Worm (Caenorhabditis elegans) whole organism, young adult: ENCODE results near the gene age-1.

Experiments used
- B0261.1 ChIP-seq: sonication (generic microtip); optimal IDR thresholded peaks from 2 replicates; lab custom pipeline; 2016; ENCODE audit warnings: mild to moderate bottlenecking, missing genetic modification characterization, moderate library complexity, missing compliant biosample characterization
- C06A6.2 ChIP-seq: fragments of 200-800 bp; sonication (Bioruptor generic); conservative IDR thresholded peaks from 2 replicates; pipeline ENCODE4 v1.3.6; 2022; ENCODE audit warnings: missing genetic modification characterization, missing compliant biosample characterization
- C17E4.6 ChIP-seq: fragments of 200-800 bp; sonication (Bioruptor generic); IDR thresholded peaks from 2 replicates; pipeline ENCODE4 v1.3.6; 2022; ENCODE audit warnings: missing genetic modification reagents, missing genetic modification characterization, missing compliant biosample characterization
- F22D6.2 ChIP-seq: sonication (generic microtip); optimal IDR thresholded peaks from 2 replicates; lab custom pipeline; 2016; ENCODE audit warnings: mild to moderate bottlenecking, missing genetic modification characterization, missing compliant biosample characterization
- F23B12.7 ChIP-seq: sonication (generic microtip); optimal IDR thresholded peaks from 2 replicates; lab custom pipeline; 2017; ENCODE audit warnings: missing genetic modification characterization, mild to moderate bottlenecking, missing compliant biosample characterization, antibody characterized with exemption, moderate library complexity; ENCODE audit not compliant: insufficient read depth
- F39B2.1 ChIP-seq: fragments of 200-800 bp; sonication (Bioruptor generic); IDR thresholded peaks from 2 replicates; pipeline ENCODE4 v1.3.6; 2022; ENCODE audit warnings: missing genetic modification reagents, missing genetic modification characterization, missing compliant biosample characterization
- F55B11.4 ChIP-seq: sonication (generic microtip); optimal IDR thresholded peaks from 2 replicates; lab custom pipeline; 2016; ENCODE audit warnings: missing compliant biosample characterization, missing genetic modification characterization, borderline replicate concordance; ENCODE audit not compliant: insufficient read depth
- Y53F4B.3 ChIP-seq: fragments of 200-800 bp; sonication (Bioruptor generic); IDR thresholded peaks from 2 replicates; pipeline ENCODE4 v1.3.6; 2022; ENCODE audit warnings: missing genetic modification reagents, missing genetic modification characterization, missing compliant biosample characterization
- Y67H2A.10 ChIP-seq: fragments of 200-800 bp; sonication (Bioruptor generic); conservative IDR thresholded peaks from 2 replicates; pipeline ENCODE4 v1.3.6; 2022; ENCODE audit warnings: missing genetic modification reagents, missing genetic modification characterization, missing compliant biosample characterization
- Y79H2A.3 ChIP-seq: fragments of 200-800 bp; sonication (Bioruptor generic); conservative IDR thresholded peaks from 2 replicates; pipeline ENCODE4 v1.3.6; 2022; ENCODE audit warnings: missing genetic modification reagents, missing genetic modification characterization, missing compliant biosample characterization
- Y95B8A.8 ChIP-seq: fragments of 200-800 bp; sonication (Bioruptor generic); IDR thresholded peaks from 2 replicates; pipeline ENCODE4 v1.3.6; 2022; ENCODE audit warnings: missing genetic modification reagents, missing genetic modification characterization, missing compliant biosample characterization
- attf-3 ChIP-seq: fragments of 200-800 bp; sonication (Bioruptor generic); conservative IDR thresholded peaks from 2 replicates; pipeline ENCODE4 v1.3.6; 2022; ENCODE audit warnings: missing genetic modification reagents, missing genetic modification characterization, missing compliant biosample characterization
- attf-5 ChIP-seq: fragments of 200-800 bp; sonication (Bioruptor generic); optimal IDR thresholded peaks from 2 replicates; lab custom pipeline; 2018; ENCODE audit warnings: mild to moderate bottlenecking, missing genetic modification characterization, missing compliant biosample characterization
- attf-6 ChIP-seq: fragments of 200-800 bp; sonication (Bioruptor generic); IDR thresholded peaks from 2 replicates; pipeline ENCODE4 v1.3.6; 2022; ENCODE audit warnings: missing genetic modification reagents, missing genetic modification characterization, missing compliant biosample characterization
- bed-1 ChIP-seq: fragments of 200-800 bp; sonication (Bioruptor generic); IDR thresholded peaks from 2 replicates; pipeline ENCODE4 v1.3.6; 2022; ENCODE audit warnings: missing genetic modification reagents, missing genetic modification characterization, missing compliant biosample characterization
- ccch-3 ChIP-seq: fragments of 200-800 bp; sonication (Bioruptor generic); optimal IDR thresholded peaks from 2 replicates; lab custom pipeline; 2018; ENCODE audit warnings: mild to moderate bottlenecking, missing genetic modification characterization, missing compliant biosample characterization
- ceh-100 ChIP-seq: fragments of 200-800 bp; sonication (Bioruptor generic); IDR thresholded peaks from 2 replicates; pipeline ENCODE4 v1.3.6; 2022; ENCODE audit warnings: missing genetic modification reagents, missing genetic modification characterization, missing compliant biosample characterization
- egl-18 ChIP-seq: fragments of 200-800 bp; sonication (Bioruptor generic); IDR thresholded peaks from 2 replicates; pipeline ENCODE4 v1.3.6; 2022; ENCODE audit warnings: missing genetic modification reagents, missing genetic modification characterization, missing compliant biosample characterization
- ekl-4 ChIP-seq: fragments of 200-800 bp; sonication (Bioruptor generic); IDR thresholded peaks from 2 replicates; pipeline ENCODE4 v1.3.6; 2022; ENCODE audit warnings: missing genetic modification reagents, missing genetic modification characterization, missing compliant biosample characterization
- fkh-3 ChIP-seq: sonication (generic microtip); optimal IDR thresholded peaks from 2 replicates; lab custom pipeline; 2016; ENCODE audit warnings: mild to moderate bottlenecking, missing genetic modification characterization, missing compliant biosample characterization
- hlh-12 ChIP-seq: sonication (generic microtip); optimal IDR thresholded peaks from 2 replicates; lab custom pipeline; 2016; ENCODE audit warnings: missing genetic modification characterization, missing compliant biosample characterization
- hmg-1.2 ChIP-seq: fragments of 200-800 bp; sonication (Bioruptor generic); IDR thresholded peaks from 2 replicates; pipeline ENCODE4 v1.3.6; 2022; ENCODE audit warnings: missing genetic modification reagents, missing genetic modification characterization, missing compliant biosample characterization
- hmg-20 ChIP-seq: fragments of 200-800 bp; sonication (Bioruptor generic); IDR thresholded peaks from 2 replicates; pipeline ENCODE4 v1.3.6; 2022; ENCODE audit warnings: missing genetic modification reagents, missing genetic modification characterization, missing compliant biosample characterization
- lag-1 ChIP-seq: fragments of 200-800 bp; sonication (Bioruptor generic); IDR thresholded peaks from 2 replicates; pipeline ENCODE4 v1.3.6; 2022; ENCODE audit warnings: missing genetic modification reagents, missing genetic modification characterization, missing compliant biosample characterization
- lin-35 ChIP-seq, 3 experiments: fragments of 150-350 bp in 2 of 3; sonication (generic microtip) in 1 of 3; optimal IDR thresholded peaks; 2 replicates each; lab custom pipeline; 2014 to 2018; ENCODE audit warnings: missing biosample characterization in 3 of 3, missing genetic modification characterization in 3 of 3, missing genetic modification reagents in 3 of 3
- lin-40 ChIP-seq: sonication (generic microtip); optimal IDR thresholded peaks from 2 replicates; lab custom pipeline; 2016; ENCODE audit warnings: missing genetic modification characterization, mild to moderate bottlenecking, missing compliant biosample characterization, missing genotype, missing genetic modification reagents
- madf-3 ChIP-seq: fragments of 200-800 bp; sonication (Bioruptor generic); IDR thresholded peaks from 2 replicates; pipeline ENCODE4 v1.3.6; 2022; ENCODE audit warnings: missing genetic modification reagents, missing genetic modification characterization, missing compliant biosample characterization
- mcd-1 ChIP-seq: fragments of 200-800 bp; sonication (Bioruptor generic); IDR thresholded peaks from 2 replicates; pipeline ENCODE4 v1.3.6; 2022; ENCODE audit warnings: missing genetic modification reagents, missing genetic modification characterization, missing compliant biosample characterization
- mel-28 ChIP-seq: sonication (generic microtip); optimal IDR thresholded peaks from 2 replicates; lab custom pipeline; 2016; ENCODE audit warnings: borderline replicate concordance, mild to moderate bottlenecking, missing genetic modification characterization, missing compliant biosample characterization
- mxl-1 ChIP-seq: sonication (generic microtip); optimal IDR thresholded peaks from 2 replicates; lab custom pipeline; 2016; ENCODE audit warnings: missing genetic modification characterization, missing compliant biosample characterization
- nfyb-1 ChIP-seq: fragments of 200-800 bp; sonication (Bioruptor generic); IDR thresholded peaks from 2 replicates; pipeline ENCODE4 v1.3.6; 2022; ENCODE audit warnings: missing genetic modification reagents, missing genetic modification characterization, missing compliant biosample characterization
- nhr-120 ChIP-seq: fragments of 200-800 bp; sonication (Bioruptor generic); IDR thresholded peaks from 2 replicates; pipeline ENCODE4 v1.3.6; 2022; ENCODE audit warnings: missing genetic modification characterization, missing compliant biosample characterization
- nhr-179 ChIP-seq: sonication (generic microtip); optimal IDR thresholded peaks from 2 replicates; lab custom pipeline; 2016; ENCODE audit warnings: mild to moderate bottlenecking, missing genetic modification characterization, missing compliant biosample characterization
- rcor-1 ChIP-seq: fragments of 200-800 bp; sonication (Bioruptor generic); IDR thresholded peaks from 2 replicates; pipeline ENCODE4 v1.3.6; 2022; ENCODE audit warnings: missing genetic modification reagents, missing genetic modification characterization, missing compliant biosample characterization
- sea-2 ChIP-seq: fragments of 200-800 bp; sonication (Bioruptor generic); IDR thresholded peaks from 2 replicates; pipeline ENCODE4 v1.3.6; 2022; ENCODE audit warnings: missing genetic modification characterization, missing compliant biosample characterization
- snpc-3.4 ChIP-seq: sonication (generic microtip); optimal IDR thresholded peaks from 2 replicates; lab custom pipeline; 2017; ENCODE audit warnings: missing genetic modification characterization, mild to moderate bottlenecking, missing compliant biosample characterization, antibody characterized with exemption, moderate library complexity, missing genotype, missing genetic modification reagents
- somi-1 ChIP-seq: fragments of 200-800 bp; sonication (Bioruptor generic); optimal IDR thresholded peaks from 2 replicates; lab custom pipeline; 2018; ENCODE audit warnings: mild to moderate bottlenecking, missing genetic modification characterization, missing compliant biosample characterization
- sptf-2 ChIP-seq: fragments of 200-800 bp; sonication (Bioruptor generic); optimal IDR thresholded peaks from 2 replicates; lab custom pipeline; 2018; ENCODE audit warnings: mild to moderate bottlenecking, missing genetic modification characterization, missing compliant biosample characterization
- tbp1 ChIP-seq: fragments of 200-800 bp; sonication (Bioruptor generic); optimal IDR thresholded peaks from 2 replicates; lab custom pipeline; 2018; ENCODE audit warnings: mild to moderate bottlenecking, missing genetic modification characterization, missing compliant biosample characterization
- tlf-1 ChIP-seq: fragments of 200-800 bp; sonication (Bioruptor generic); optimal IDR thresholded peaks from 2 replicates; lab custom pipeline; 2018; ENCODE audit warnings: mild to moderate bottlenecking, missing genetic modification characterization, missing compliant biosample characterization
- unc-62 ChIP-seq: fragments of 150-350 bp; optimal IDR thresholded peaks from 2 replicates; lab custom pipeline; 2014; ENCODE audit warnings: missing biosample characterization, missing genetic modification reagents, missing genetic modification characterization
- ztf-22 ChIP-seq: fragments of 200-800 bp; sonication (Bioruptor generic); optimal IDR thresholded peaks from 2 replicates; lab custom pipeline; 2018; ENCODE audit warnings: mild to moderate bottlenecking, missing genetic modification characterization, moderate library complexity, missing compliant biosample characterization

age-1 gene

DNA sequence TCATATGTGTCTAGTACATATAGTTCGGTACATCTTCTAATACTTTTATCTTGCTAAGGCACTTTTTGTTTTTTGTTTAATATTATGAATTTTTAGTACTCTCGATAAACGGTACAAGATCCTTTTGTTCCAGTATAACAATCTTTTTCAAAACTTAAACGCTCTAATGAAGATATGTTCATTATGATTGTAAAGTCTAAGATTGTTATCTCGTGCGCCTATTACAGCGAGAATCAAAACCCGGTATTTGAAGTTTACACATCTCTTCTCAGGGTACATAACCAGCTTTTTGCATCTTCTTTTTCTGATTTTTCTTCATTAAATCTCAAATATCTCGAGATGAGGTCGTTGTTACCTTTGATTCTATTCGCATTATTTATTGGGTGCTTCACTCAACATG, 38.9 kb downstream of the age-1 start, which contains the start of gene B0334.13:
TSS of gene B0334.13 (plus strand) at position 301 of the 400 bp plus-strand sequence.
- TF ChIP-seq mcd-1 (GFP tag; lab: Robert Waterston, UW) (no peak), tbp1 (GFP tag; lab: Kevin White, UChicago) (no peak), nhr-179 (tag; lab: Kevin White, UChicago) (no peak)

DNA sequence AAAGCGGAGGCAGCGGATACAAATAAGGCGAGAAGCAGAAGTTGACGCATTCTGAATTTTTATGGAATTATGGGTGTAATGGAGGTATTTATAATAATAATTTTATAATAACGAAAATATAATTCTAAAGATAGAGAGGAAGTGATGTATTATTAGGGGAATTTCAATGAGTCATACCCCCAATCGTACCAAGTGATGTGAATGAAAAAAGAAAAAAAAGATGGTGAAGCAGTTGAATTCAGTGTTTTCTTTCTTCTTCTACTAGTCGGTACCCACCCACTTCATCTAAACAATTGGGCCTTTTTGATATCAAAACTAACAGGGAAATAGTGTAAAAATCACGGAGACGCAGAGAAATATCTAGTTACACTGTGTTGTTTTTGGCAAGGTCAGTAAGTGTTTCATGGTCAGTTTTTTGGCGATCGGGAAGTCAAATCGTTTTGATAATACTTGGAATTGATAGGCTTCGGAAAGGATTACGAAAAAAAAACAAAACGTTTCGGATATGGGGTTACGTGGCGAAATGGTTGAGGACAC, 40.1 kb downstream of the age-1 start, which contains the start of gene ttr-18:
TSS of gene ttr-18 (minus strand) at position 51 of the 537 bp plus-strand sequence.
- TF ChIP-seq C06A6.2 (GFP tag; lab: Robert Waterston, UW) (no peak), madf-3 (GFP tag; lab: Robert Waterston, UW) (no peak), hmg-1.2 (GFP tag; lab: Robert Waterston, UW) (peak; percentile 47; the same call in 1 of the 2 replicates)

DNA sequence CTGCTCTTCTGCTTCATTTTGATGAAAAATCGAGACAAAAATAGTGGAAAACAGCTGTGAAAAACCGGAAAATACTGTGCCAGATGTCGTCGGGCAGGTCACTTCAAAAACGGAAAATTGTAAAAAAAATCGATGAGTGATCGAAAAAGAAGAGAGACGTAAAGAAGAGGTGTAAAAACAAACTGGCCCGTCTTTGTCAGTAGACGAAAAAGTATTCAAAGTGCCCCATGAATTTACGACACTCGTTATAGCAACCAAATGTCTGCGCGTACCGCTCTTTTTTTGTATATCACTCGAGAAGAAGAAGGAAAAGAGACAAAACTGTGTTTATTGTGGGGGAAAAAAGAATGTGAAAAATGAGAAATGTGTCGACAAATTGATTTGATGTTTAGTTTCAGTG, 41.7 kb downstream of the age-1 start, which contains the start of gene twk-5:
TSS of gene twk-5 (minus strand) at position 101 of the 400 bp plus-strand sequence.
- TF ChIP-seq F39B2.1 = no peak
- TF ChIP-seq lin-40 (tag; lab: Kevin White, UChicago) = no peak
- no peak for TF ChIP-seq unc-62 (GFP tag; lab: Kevin White, UChicago)
- no peak for TF ChIP-seq lin-35 (GFP tag; optimal IDR thresholded peaks at IDR 0.05; lab: Kevin White, UChicago)
- TF ChIP-seq somi-1 (GFP tag; lab: Kevin White, UChicago) = no peak
- TF ChIP-seq sea-2 (GFP tag; lab: Robert Waterston, UW) = no peak
- TF ChIP-seq C17E4.6 (GFP tag; lab: Robert Waterston, UW) = no peak
- no peak for TF ChIP-seq lag-1 (GFP tag; lab: Robert Waterston, UW)
- TF ChIP-seq hmg-20 (GFP tag; lab: Robert Waterston, UW) = no peak
- no peak for TF ChIP-seq ccch-3 (GFP tag; lab: Kevin White, UChicago)
- TF ChIP-seq F55B11.4 (tag; lab: Kevin White, UChicago) = no peak
- TF ChIP-seq mel-28 (tag; lab: Kevin White, UChicago) = no peak
- no peak for TF ChIP-seq snpc-3.4 (tag; lab: Kevin White, UChicago)
- TF ChIP-seq ztf-22 (GFP tag; lab: Kevin White, UChicago) = no peak
- TF ChIP-seq Y79H2A.3 (GFP tag; lab: Robert Waterston, UW) = no peak
- TF ChIP-seq tbp1 (GFP tag; lab: Kevin White, UChicago) = no peak
- no peak for TF ChIP-seq nhr-120 (GFP tag; lab: Robert Waterston, UW)

DNA sequence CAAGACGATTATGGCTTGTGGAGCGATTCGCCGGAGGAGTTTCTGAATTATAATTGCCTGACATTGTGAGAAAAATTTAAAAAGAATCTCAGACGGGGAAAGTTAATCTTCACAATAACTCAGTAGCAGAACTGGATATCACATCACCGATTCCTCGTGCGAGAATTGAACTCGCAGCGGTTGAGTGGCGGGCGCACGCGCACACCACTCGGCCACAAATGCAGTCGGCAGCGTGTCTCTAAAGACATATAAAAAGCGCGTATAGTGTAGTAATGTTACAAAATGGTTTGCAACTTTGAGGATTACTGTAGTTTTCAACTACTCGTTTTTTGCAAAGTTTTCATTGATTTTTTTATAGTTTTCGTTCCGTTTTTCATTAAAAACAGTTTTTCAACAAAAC, 42.3 kb downstream of the age-1 start:
- peak; percentile 85 for TF ChIP-seq hlh-12 (tag; lab: Kevin White, UChicago)
- TF ChIP-seq bed-1 (GFP tag; lab: Robert Waterston, UW) = peak; percentile 87; the same call in 1 of the 2 replicates
- TF ChIP-seq hmg-20 (GFP tag; lab: Robert Waterston, UW) = peak; percentile 88
- TF ChIP-seq attf-3 (GFP tag; lab: Robert Waterston, UW) = peak; percentile 71
- 0 out of 2 replicates have a peak, but pooled peaks have one; percentile 31 for TF ChIP-seq Y95B8A.8 (GFP tag; lab: Robert Waterston, UW)
- peak; percentile 63 for TF ChIP-seq F22D6.2 (tag; lab: Kevin White, UChicago)
- peak; percentile 83 for TF ChIP-seq Y53F4B.3 (GFP tag; lab: Robert Waterston, UW)
- TF ChIP-seq tlf-1 (GFP tag; lab: Kevin White, UChicago) = peak; percentile 76
- peak; percentile 98 for TF ChIP-seq B0261.1 (tag; lab: Kevin White, UChicago)
- peak; percentile 98 for TF ChIP-seq sptf-2
- TF ChIP-seq rcor-1 (GFP tag; lab: Robert Waterston, UW) = peak; percentile 88
- TF ChIP-seq attf-5 (GFP tag; lab: Kevin White, UChicago) = peak; percentile 91
- TF ChIP-seq unc-62 (GFP tag; lab: Kevin White, UChicago) = no peak
- TF ChIP-seq egl-18 = peak; percentile 85
- TF ChIP-seq tbp1 (GFP tag; lab: Kevin White, UChicago) = peak; percentile 100
- TF ChIP-seq C06A6.2 (GFP tag; lab: Robert Waterston, UW) = peak; percentile 57
- peak; percentile 92 for TF ChIP-seq ekl-4 (GFP tag; lab: Robert Waterston, UW)
- TF ChIP-seq attf-6 (GFP tag; lab: Robert Waterston, UW) = peak; percentile 79
- TF ChIP-seq fkh-3 = peak; percentile 97
- TF ChIP-seq C17E4.6 (GFP tag; lab: Robert Waterston, UW) = peak; percentile 69
- peak; percentile 82 for TF ChIP-seq ceh-100 (GFP tag; lab: Robert Waterston, UW)
- TF ChIP-seq F23B12.7 (tag; lab: Kevin White, UChicago) = peak; percentile 89
- 0 out of 2 replicates have a peak, but pooled peaks have one; percentile 50 for TF ChIP-seq Y67H2A.10 (GFP tag; lab: Robert Waterston, UW)
- TF ChIP-seq mxl-1 (tag; lab: Kevin White, UChicago) = peak; percentile 98
- TF ChIP-seq nfyb-1 (GFP tag; lab: Robert Waterston, UW) = peak; percentile 93
